Worm (Caenorhabditis elegans) whole organism, L2 larva: ENCODE measurements around the gene let-99.

Source experiments
- F13H6.1 ChIP-seq: sonication (generic microtip); optimal IDR thresholded peaks from 2 replicates; lab custom pipeline; 2016; ENCODE audit warnings: missing genetic modification characterization, missing compliant biosample characterization
- R02D3.7 ChIP-seq: fragments of 150-350 bp; optimal IDR thresholded peaks from 2 replicates; lab custom pipeline; 2014; ENCODE audit warnings: missing biosample characterization, missing genetic modification characterization
- Y55F3AM.14 ChIP-seq: fragments of 200-800 bp; sonication (Bioruptor generic); optimal IDR thresholded peaks from 2 replicates; lab custom pipeline; 2018; ENCODE audit warnings: mild to moderate bottlenecking, missing genetic modification characterization, missing compliant biosample characterization
- alr-1 ChIP-seq: fragments of 150-350 bp; optimal IDR thresholded peaks from 2 replicates; lab custom pipeline; 2014; ENCODE audit warnings: missing biosample characterization, missing genetic modification characterization
- aly-2 ChIP-seq: fragments of 150-350 bp; optimal IDR thresholded peaks from 2 replicates; lab custom pipeline; 2014; ENCODE audit warnings: missing biosample characterization, missing genetic modification characterization
- ama-1 ChIP-seq: fragments of 150-350 bp; optimal IDR thresholded peaks from 2 replicates; lab custom pipeline; 2018; ENCODE audit warnings: inconsistent platforms
- blmp-1 ChIP-seq: sonication (generic microtip); optimal IDR thresholded peaks from 2 replicates; lab custom pipeline; 2017; ENCODE audit warnings: missing genetic modification characterization, mild to moderate bottlenecking, missing compliant biosample characterization, antibody characterized with exemption, moderate library complexity; ENCODE audit not compliant: insufficient read depth
- ceh-82 ChIP-seq: fragments of 150-350 bp; optimal IDR thresholded peaks from 2 replicates; lab custom pipeline; 2014; ENCODE audit warnings: missing biosample characterization, missing genetic modification characterization
- crh-2 ChIP-seq: sonication (generic microtip); optimal IDR thresholded peaks from 2 replicates; lab custom pipeline; 2017; ENCODE audit warnings: missing biosample characterization, missing genetic modification characterization
- dmd-4 ChIP-seq: sonication (generic microtip); optimal IDR thresholded peaks from 2 replicates; lab custom pipeline; 2017; ENCODE audit warnings: missing biosample characterization, missing genetic modification characterization
- egl-27 ChIP-seq: sonication (generic microtip); optimal IDR thresholded peaks from 3 replicates; lab custom pipeline; 2017; ENCODE audit warnings: missing biosample characterization, missing genetic modification reagents, missing genetic modification characterization
- elt-1 ChIP-seq: fragments of 150-350 bp; optimal IDR thresholded peaks from 2 replicates; lab custom pipeline; 2014; ENCODE audit warnings: missing biosample characterization, missing genetic modification characterization
- elt-3 ChIP-seq: sonication (generic microtip); optimal IDR thresholded peaks from 2 replicates; lab custom pipeline; 2017; ENCODE audit warnings: missing biosample characterization, missing genetic modification characterization
- fos-1 ChIP-seq: fragments of 150-350 bp; optimal IDR thresholded peaks from 2 replicates; lab custom pipeline; 2014; ENCODE audit warnings: missing biosample characterization, missing genetic modification characterization
- gmeb-1 ChIP-seq: fragments of 150-350 bp; optimal IDR thresholded peaks from 2 replicates; lab custom pipeline; 2014; ENCODE audit warnings: missing biosample characterization, missing genetic modification characterization
- mab-5 ChIP-seq: fragments of 150-350 bp; optimal IDR thresholded peaks from 2 replicates; lab custom pipeline; 2014; ENCODE audit warnings: missing biosample characterization, missing genetic modification characterization
- mbf-1 ChIP-seq: sonication (generic microtip); optimal IDR thresholded peaks from 2 replicates; lab custom pipeline; 2017; ENCODE audit warnings: missing biosample characterization, missing genetic modification characterization
- mdl-1 ChIP-seq, 2 experiments: fragments of 150-350 bp in 1 of 2; sonication (generic microtip) in 1 of 2; optimal IDR thresholded peaks; 2 replicates each; lab custom pipeline; 2017; ENCODE audit warnings: missing biosample characterization in 2 of 2, missing genetic modification characterization in 2 of 2
- nhr-11 ChIP-seq: fragments of 150-350 bp; optimal IDR thresholded peaks from 2 replicates; lab custom pipeline; 2014; ENCODE audit warnings: missing biosample characterization, missing genetic modification characterization
- nhr-129 ChIP-seq: fragments of 150-350 bp; optimal IDR thresholded peaks from 2 replicates; lab custom pipeline; 2014; ENCODE audit warnings: missing biosample characterization, missing genetic modification characterization
- nhr-21 ChIP-seq: fragments of 150-350 bp; optimal IDR thresholded peaks from 2 replicates; lab custom pipeline; 2014; ENCODE audit warnings: missing biosample characterization, missing genetic modification characterization
- nhr-23 ChIP-seq: fragments of 150-350 bp; optimal IDR thresholded peaks from 2 replicates; lab custom pipeline; 2014; ENCODE audit warnings: missing biosample characterization, missing genetic modification reagents, missing genetic modification characterization
- nhr-25 ChIP-seq: fragments of 150-350 bp; sonication (generic microtip); optimal IDR thresholded peaks from 3 replicates; lab custom pipeline; 2014; ENCODE audit warnings: missing biosample characterization, missing genetic modification characterization
- nhr-6 ChIP-seq: fragments of 150-350 bp; optimal IDR thresholded peaks from 2 replicates; lab custom pipeline; 2014; ENCODE audit warnings: missing biosample characterization, missing genetic modification characterization
- nhr-77 ChIP-seq: fragments of 150-350 bp; optimal IDR thresholded peaks from 2 replicates; lab custom pipeline; 2014; ENCODE audit warnings: missing biosample characterization, missing genetic modification characterization
- peb-1 ChIP-seq: fragments of 150-350 bp; optimal IDR thresholded peaks from 2 replicates; lab custom pipeline; 2014; ENCODE audit warnings: missing biosample characterization, missing genetic modification characterization
- skn-1 ChIP-seq: sonication (generic microtip); optimal IDR thresholded peaks from 2 replicates; lab custom pipeline; 2017; ENCODE audit warnings: missing biosample characterization, missing genetic modification characterization
- sma-3 ChIP-seq: sonication (generic microtip); optimal IDR thresholded peaks from 2 replicates; lab custom pipeline; 2016; ENCODE audit warnings: missing genetic modification reagents, missing genetic modification characterization, missing compliant biosample characterization
- sma-9 ChIP-seq, 2 experiments: fragments of 150-350 bp in 1 of 2; sonication (generic microtip) in 1 of 2; optimal IDR thresholded peaks; 2 replicates each; lab custom pipeline; 2014 to 2016; ENCODE audit warnings: missing genetic modification characterization in 2 of 2, mild to moderate bottlenecking in 1 of 2, missing biosample characterization in 1 of 2, missing compliant biosample characterization in 1 of 2, missing genetic modification reagents in 1 of 2, moderate library complexity in 1 of 2
- snpc-4 ChIP-seq: fragments of 150-350 bp; optimal IDR thresholded peaks from 2 replicates; lab custom pipeline; 2014; ENCODE audit warnings: missing biosample characterization, missing genetic modification characterization
- unc-39 ChIP-seq: fragments of 150-350 bp; optimal IDR thresholded peaks from 2 replicates; lab custom pipeline; 2014; ENCODE audit warnings: missing biosample characterization, missing genetic modification characterization
- unc-55 ChIP-seq: fragments of 150-350 bp; sonication (generic microtip); optimal IDR thresholded peaks from 3 replicates; lab custom pipeline; 2014; ENCODE audit warnings: missing biosample characterization, missing genetic modification reagents, missing genetic modification characterization
- unc-62 ChIP-seq: fragments of 150-350 bp; optimal IDR thresholded peaks from 2 replicates; lab custom pipeline; 2014; ENCODE audit warnings: missing biosample characterization, missing genetic modification reagents, missing genetic modification characterization
- ztf-1 ChIP-seq: fragments of 200-800 bp; sonication (Bioruptor generic); conservative IDR thresholded peaks from 2 replicates; pipeline ENCODE4 v1.3.6; 2022; ENCODE audit warnings: missing genetic modification characterization, missing compliant biosample characterization
- ztf-4 ChIP-seq: fragments of 150-350 bp; optimal IDR thresholded peaks from 2 replicates; lab custom pipeline; 2014; ENCODE audit warnings: missing biosample characterization, missing genetic modification characterization

let-99 gene

DNA sequence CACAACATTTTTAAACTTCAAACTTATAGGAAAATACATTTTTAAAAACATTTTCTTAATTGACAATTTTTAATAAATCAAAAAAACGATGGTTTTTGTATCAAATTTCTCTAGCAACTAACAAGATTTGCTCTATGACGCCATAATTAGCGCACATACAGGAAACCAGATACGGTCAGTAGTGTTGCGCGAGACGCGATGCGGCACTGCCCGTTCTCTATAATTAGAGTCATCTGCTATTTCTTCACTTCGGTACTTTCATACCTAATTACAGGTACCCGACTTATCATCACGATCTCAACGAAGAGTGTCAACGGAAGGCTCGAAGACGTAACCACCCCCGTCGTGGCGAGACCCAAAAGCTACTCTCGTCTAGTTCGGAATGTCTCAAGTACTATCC lies 23.0 kb upstream of the let-99 start:
- TF ChIP-seq sma-3 (GFP tag; lab: Kevin White, UChicago) (no peak), mdl-1 (tag; optimal IDR thresholded peaks at IDR 0.05; lab: Kevin White, UChicago) (no peak), R02D3.7 (no peak), mbf-1 (tag; lab: Kevin White, UChicago) (no peak), blmp-1 (tag; lab: Kevin White, UChicago) (no peak), ztf-1 (no peak), snpc-4 (tag; lab: Kevin White, UChicago) (no peak), alr-1 (no peak), elt-1 (tag; lab: Kevin White, UChicago) (no peak)

ce11 chrIV:12545393-12545792 lies 22.2 kb upstream of the let-99 start:
- TF ChIP-seq nhr-11: no peak
- no peak for TF ChIP-seq F13H6.1 (tag; lab: Kevin White, UChicago)
- TF ChIP-seq nhr-129 (tag; lab: Kevin White, UChicago): no peak
- TF ChIP-seq blmp-1 (tag; lab: Kevin White, UChicago): no peak
- TF ChIP-seq unc-55 (GFP tag; lab: Kevin White, UChicago): peak; percentile 50
- TF ChIP-seq unc-39: no peak
- no peak for TF ChIP-seq peb-1 (tag; lab: Kevin White, UChicago)
- TF ChIP-seq ama-1 (lab: Kevin White, UChicago): no peak
- TF ChIP-seq mdl-1 (tag; optimal IDR thresholded peaks at IDR 0.05; lab: Kevin White, UChicago): no peak
- TF ChIP-seq crh-2 (tag; lab: Kevin White, UChicago): peak; percentile 24
- no peak for TF ChIP-seq fos-1
- no peak for TF ChIP-seq dmd-4 (tag; lab: Kevin White, UChicago)

DNA sequence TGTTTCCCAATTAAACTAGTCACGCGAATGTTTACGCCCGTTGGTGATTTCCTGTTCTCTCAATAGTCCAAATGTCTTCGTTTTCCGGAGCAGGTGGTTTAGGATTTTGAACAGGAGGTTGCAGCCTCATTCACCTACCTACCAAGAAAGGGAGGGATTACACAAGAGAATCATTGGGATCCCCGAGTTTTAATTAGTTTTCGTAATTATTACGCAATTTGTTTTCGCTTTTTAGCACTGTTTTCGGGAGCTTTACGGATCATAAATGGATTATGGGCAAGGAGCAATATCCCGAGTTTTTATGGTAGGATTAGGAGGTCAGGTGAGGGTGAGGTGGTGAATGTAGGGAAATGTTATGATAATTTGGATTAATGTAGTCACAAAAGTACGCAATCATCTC lies 21.7 kb upstream of the let-99 start:
- TF ChIP-seq unc-62 (GFP tag; lab: Kevin White, UChicago) (no peak), mdl-1 (tag; optimal IDR thresholded peaks at IDR 0.05; lab: Kevin White, UChicago) (no peak), gmeb-1 (tag; lab: Kevin White, UChicago) (no peak), ztf-4 (tag; lab: Kevin White, UChicago) (no peak)

- TF ChIP-seq elt-1 (tag; lab: Kevin White, UChicago) (no peak), ceh-82 (tag; lab: Kevin White, UChicago) (no peak), unc-62 (GFP tag; lab: Kevin White, UChicago) (no peak), unc-39 (no peak), nhr-77 (no peak), sma-9 (GFP tag; optimal IDR thresholded peaks at IDR 0.05; lab: Kevin White, UChicago) (no peak), sma-9 (tag; optimal IDR thresholded peaks at IDR 0.05; lab: Kevin White, UChicago) (no peak), nhr-25 (tag; lab: Kevin White, UChicago) (no peak), mab-5 (no peak), egl-27 (tag; lab: Kevin White, UChicago) (no peak), dmd-4 (tag; lab: Kevin White, UChicago) (no peak), peb-1 (tag; lab: Kevin White, UChicago) (no peak), skn-1 (no peak), nhr-6 (no peak), nhr-21 (no peak), fos-1 (no peak), Y55F3AM.14 (no peak)
- TF ChIP-seq, all 48 proteins: peak for 0
Observed at ce11 chrIV:12547824-12548223, 19.8 kb upstream of the let-99 start, which contains the start of gene ipmk-1. Gene ipmk-1, plus strand, starts transcription at chrIV:12548124.

DNA sequence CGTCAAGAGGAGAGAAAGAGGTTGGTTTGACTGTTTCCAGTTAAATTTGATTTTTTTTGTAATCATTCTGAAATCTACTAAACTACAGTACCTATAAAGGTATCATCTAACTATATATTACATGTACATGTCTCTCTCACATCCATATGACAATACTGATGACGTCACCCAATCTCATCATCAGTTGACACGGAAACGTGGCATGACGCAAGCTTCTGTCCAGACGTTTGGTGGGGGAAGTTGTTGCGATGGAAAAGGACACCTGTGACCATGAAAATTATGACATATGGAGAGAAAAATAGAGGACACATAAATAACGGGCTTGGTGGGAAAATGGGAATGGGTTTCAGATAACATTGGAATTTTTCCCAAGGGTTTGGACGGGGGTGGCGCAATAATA lies 18.6 kb upstream of the let-99 start:
- TF ChIP-seq mbf-1 (tag; lab: Kevin White, UChicago) (no peak), R02D3.7 (no peak), sma-9 (GFP tag; optimal IDR thresholded peaks at IDR 0.05; lab: Kevin White, UChicago) (no peak), sma-9 (tag; optimal IDR thresholded peaks at IDR 0.05; lab: Kevin White, UChicago) (no peak), unc-62 (GFP tag; lab: Kevin White, UChicago) (no peak), nhr-11 (no peak), elt-3 (tag; lab: Kevin White, UChicago) (no peak), F13H6.1 (tag; lab: Kevin White, UChicago) (no peak), ztf-4 (tag; lab: Kevin White, UChicago) (no peak), aly-2 (tag; lab: Kevin White, UChicago) (no peak), nhr-23 (tag; lab: Kevin White, UChicago) (no peak), ceh-82 (tag; lab: Kevin White, UChicago) (no peak), peb-1 (tag; lab: Kevin White, UChicago) (no peak)
- TF ChIP-seq, all 48 proteins: peak for 0
